Fruit fly (Drosophila melanogaster): ENCODE results near the gene CG4666.
A peak's percentile ranks its signal among the peaks of the same experiment; 100 is the strongest.

CG4666 gene

dm6 chrX:6092235-6092634 lies 14.6 kb upstream of the CG4666 start:
- TF ChIP-seq CG16815 (GFP tag; optimal IDR thresholded peaks at IDR 0.05) (no peak), hb (GFP tag; IDR thresholded peaks at IDR 0.05; ENCODE audit: partially characterized antibody) (no peak), Meics (GFP tag; optimal IDR thresholded peaks at IDR 0.05) (peak; percentile 25), ro (GFP tag; IDR thresholded peaks at IDR 0.05) (no peak), CG3726 (GFP tag; IDR thresholded peaks at IDR 0.05) (no peak), pita (GFP tag; optimal IDR thresholded peaks at IDR 0.05) (no peak), CG10321 (GFP tag; IDR thresholded peaks at IDR 0.05) (no peak), Eip74EF (GFP tag; optimal IDR thresholded peaks at IDR 0.05) (peak in 1 of 2 experiments; percentile 7), CG17385 (GFP tag; optimal IDR thresholded peaks at IDR 0.05) (peak; percentile 25), CG10274 (GFP tag; optimal IDR thresholded peaks at IDR 0.05) (no peak), Sry-β (GFP tag; optimal IDR thresholded peaks at IDR 0.05) (no peak), Ravus (GFP tag; IDR thresholded peaks at IDR 0.05) (no peak), Dad (GFP tag; optimal IDR thresholded peaks at IDR 0.05) (no peak), ham (GFP tag; IDR thresholded peaks at IDR 0.05) (no peak), ERR (GFP tag; optimal IDR thresholded peaks at IDR 0.05) (no peak), CG11723 (GFP tag; optimal IDR thresholded peaks at IDR 0.05) (no peak), CG10959 (GFP tag; IDR thresholded peaks at IDR 0.05) (no peak; the same call in 1 of the 2 replicates), D19B (GFP tag; optimal IDR thresholded peaks at IDR 0.05) (no peak), CG15269 (tag; optimal IDR thresholded peaks at IDR 0.05) (peak; percentile 36), her (GFP tag; optimal IDR thresholded peaks at IDR 0.05) (no peak), Dip3 (GFP tag; optimal IDR thresholded peaks at IDR 0.05) (no peak), CG31441 (GFP tag; IDR thresholded peaks at IDR 0.05) (0 out of 2 replicates have a peak, but pooled peaks have one; percentile 21), CG13424 (tag; optimal IDR thresholded peaks at IDR 0.05) (peak; percentile 23), shn (GFP tag; optimal IDR thresholded peaks at IDR 0.05) (no peak), caup (GFP tag; optimal IDR thresholded peaks at IDR 0.05; ENCODE audit: severe bottlenecking) (no peak), dmrt99B (tag; optimal IDR thresholded peaks at IDR 0.05) (peak; percentile 49), rib (GFP tag; IDR thresholded peaks at IDR 0.05) (no peak), B-H1 (GFP tag; IDR thresholded peaks at IDR 0.05) (no peak), CG18599 (GFP tag; optimal IDR thresholded peaks at IDR 0.05) (peak; percentile 21), CG16779 (GFP tag; IDR thresholded peaks at IDR 0.05) (no peak), disco-r (GFP tag; optimal IDR thresholded peaks at IDR 0.05) (no peak), Atf3 (GFP tag; optimal IDR thresholded peaks at IDR 0.05) (no peak), CG18476 (GFP tag; optimal IDR thresholded peaks at IDR 0.05) (no peak), Elba2 (GFP tag; optimal IDR thresholded peaks at IDR 0.05) (no peak), vfl (GFP tag; optimal IDR thresholded peaks at IDR 0.05) (peak; percentile 16), CG11085 (GFP tag; IDR thresholded peaks at IDR 0.05) (no peak), Mrtf (GFP tag; IDR thresholded peaks at IDR 0.05) (no peak), so (GFP tag; IDR thresholded peaks at IDR 0.05) (no peak), MBD-R2 (GFP tag; IDR thresholded peaks at IDR 0.05) (no peak), CG32767 (GFP tag; IDR thresholded peaks at IDR 0.05) (no peak), ken (GFP tag; IDR thresholded peaks at IDR 0.05) (no peak), CG15073 (GFP tag; optimal IDR thresholded peaks at IDR 0.05) (no peak), CG14014 (GFP tag; IDR thresholded peaks at IDR 0.05) (no peak), Kr (GFP tag; optimal IDR thresholded peaks at IDR 0.05) (no peak), Myb (GFP tag; optimal IDR thresholded peaks at IDR 0.05) (no peak), Sox100B (GFP tag; optimal IDR thresholded peaks at IDR 0.05) (no peak), tin (GFP tag; optimal IDR thresholded peaks at IDR 0.05) (no peak), CG15514 (GFP tag; optimal IDR thresholded peaks at IDR 0.05) (no peak), bab2 (GFP tag; optimal IDR thresholded peaks at IDR 0.05) (peak; percentile 5), ci (GFP tag; IDR thresholded peaks at IDR 0.05) (0 out of 3 replicates have a peak, but pooled peaks have one; percentile 34), CG8388 (GFP tag; optimal IDR thresholded peaks at IDR 0.05) (no peak), Max (GFP tag; optimal IDR thresholded peaks at IDR 0.05) (no peak)
